Worm (Caenorhabditis elegans) whole organism, late embryonic: ENCODE measurements around the gene crn-2.
A peak's percentile ranks its signal among the peaks of the same experiment; 100 is the strongest.

Source experiments
- C08G9.2 ChIP-seq: sonication (generic microtip); optimal IDR thresholded peaks from 2 replicates; lab custom pipeline; 2016; ENCODE audit warnings: mild to moderate bottlenecking, missing genetic modification characterization, moderate library complexity, missing compliant biosample characterization
- F13H6.1 ChIP-seq: sonication (generic microtip); optimal IDR thresholded peaks from 2 replicates; lab custom pipeline; 2016; ENCODE audit warnings: missing genetic modification characterization, missing compliant biosample characterization
- K02D7.2 ChIP-seq: sonication (generic microtip); optimal IDR thresholded peaks from 2 replicates; lab custom pipeline; 2017; ENCODE audit warnings: mild to moderate bottlenecking, missing genetic modification characterization, missing compliant biosample characterization
- K09A11.1 ChIP-seq: sonication (generic microtip); optimal IDR thresholded peaks from 2 replicates; lab custom pipeline; 2017; ENCODE audit warnings: antibody characterized with exemption, mild to moderate bottlenecking, missing genetic modification characterization, missing compliant biosample characterization; ENCODE audit not compliant: insufficient read depth
- T23F11.4 ChIP-seq: fragments of 200-800 bp; sonication (Bioruptor generic); optimal IDR thresholded peaks from 2 replicates; lab custom pipeline; 2018; ENCODE audit warnings: mild to moderate bottlenecking, missing genetic modification characterization, missing compliant biosample characterization
- ahr-1 ChIP-seq: sonication (generic microtip); optimal IDR thresholded peaks from 2 replicates; lab custom pipeline; 2016; ENCODE audit warnings: missing genetic modification characterization, missing compliant biosample characterization
- ama-1 ChIP-seq: fragments of 150-350 bp; optimal IDR thresholded peaks from 2 replicates; lab custom pipeline; 2014
- ceh-14 ChIP-seq: sonication (generic microtip); optimal IDR thresholded peaks from 2 replicates; lab custom pipeline; 2016; ENCODE audit warnings: missing genotype, missing genetic modification characterization, missing compliant biosample characterization
- ceh-18 ChIP-seq: sonication (generic microtip); optimal IDR thresholded peaks from 2 replicates; lab custom pipeline; 2016; ENCODE audit warnings: missing genetic modification characterization, missing compliant biosample characterization
- ceh-19 ChIP-seq: fragments of 200-800 bp; sonication (Bioruptor generic); optimal IDR thresholded peaks from 2 replicates; lab custom pipeline; 2018; ENCODE audit warnings: mild to moderate bottlenecking, missing genetic modification characterization, missing compliant biosample characterization
- ceh-2 ChIP-seq: sonication (generic microtip); optimal IDR thresholded peaks from 2 replicates; lab custom pipeline; 2016; ENCODE audit warnings: missing genotype, missing genetic modification characterization, missing compliant biosample characterization
- ceh-22 ChIP-seq: sonication (generic microtip); optimal IDR thresholded peaks from 2 replicates; lab custom pipeline; 2017; ENCODE audit warnings: missing biosample characterization, missing genetic modification characterization
- dmd-4 ChIP-seq: sonication (generic microtip); optimal IDR thresholded peaks from 2 replicates; lab custom pipeline; 2016; ENCODE audit warnings: borderline replicate concordance, missing genetic modification characterization, missing compliant biosample characterization
- fkh-10 ChIP-seq: fragments of 150-350 bp; optimal IDR thresholded peaks from 2 replicates; lab custom pipeline; 2014; ENCODE audit warnings: missing biosample characterization, missing genetic modification reagents, missing genetic modification characterization
- fkh-6 ChIP-seq: sonication (generic microtip); optimal IDR thresholded peaks from 2 replicates; lab custom pipeline; 2016; ENCODE audit warnings: missing genetic modification characterization, missing compliant biosample characterization
- gmeb-2 ChIP-seq: sonication (generic microtip); optimal IDR thresholded peaks from 2 replicates; lab custom pipeline; 2016; ENCODE audit warnings: missing genetic modification characterization, inconsistent platforms, missing compliant biosample characterization
- hlh-15 ChIP-seq: sonication (generic microtip); optimal IDR thresholded peaks from 2 replicates; lab custom pipeline; 2016; ENCODE audit warnings: missing genetic modification characterization, missing compliant biosample characterization
- hlh-6 ChIP-seq: sonication (generic microtip); optimal IDR thresholded peaks from 2 replicates; lab custom pipeline; 2016; ENCODE audit warnings: missing genotype, missing genetic modification characterization, missing compliant biosample characterization
- hlh-8 ChIP-seq: sonication (generic microtip); optimal IDR thresholded peaks from 2 replicates; lab custom pipeline; 2016; ENCODE audit warnings: missing genotype, missing genetic modification characterization, missing compliant biosample characterization
- lim-6 ChIP-seq: sonication (generic microtip); optimal IDR thresholded peaks from 2 replicates; lab custom pipeline; 2016; ENCODE audit warnings: missing genetic modification characterization, missing compliant biosample characterization
- lin-11 ChIP-seq: fragments of 200-800 bp; sonication (Bioruptor generic); optimal IDR thresholded peaks from 2 replicates; lab custom pipeline; 2018; ENCODE audit warnings: mild to moderate bottlenecking, missing genetic modification characterization, missing compliant biosample characterization
- madf-2 ChIP-seq: sonication (generic microtip); optimal IDR thresholded peaks from 2 replicates; lab custom pipeline; 2017; ENCODE audit warnings: missing genetic modification characterization, missing compliant biosample characterization
- nfya-1 ChIP-seq: sonication (generic microtip); optimal IDR thresholded peaks from 2 replicates; lab custom pipeline; 2017; ENCODE audit warnings: missing genetic modification characterization, mild to moderate bottlenecking, missing compliant biosample characterization, antibody characterized with exemption, moderate library complexity
- npax-4 ChIP-seq: sonication (generic microtip); optimal IDR thresholded peaks from 2 replicates; lab custom pipeline; 2016; ENCODE audit warnings: missing genetic modification characterization, missing compliant biosample characterization
- odd-2 ChIP-seq: sonication (generic microtip); optimal IDR thresholded peaks from 2 replicates; lab custom pipeline; 2017; ENCODE audit warnings: antibody characterized with exemption, mild to moderate bottlenecking, missing genetic modification characterization, missing compliant biosample characterization
- pha-2 ChIP-seq: sonication (generic microtip); optimal IDR thresholded peaks from 2 replicates; lab custom pipeline; 2017; ENCODE audit warnings: mild to moderate bottlenecking, missing genetic modification characterization, missing compliant biosample characterization
- pha-4 ChIP-seq: fragments of 150-350 bp; optimal IDR thresholded peaks from 2 replicates; lab custom pipeline; 2018; ENCODE audit warnings: missing biosample characterization, missing genetic modification reagents, missing genetic modification characterization
- sdc-2 ChIP-seq: sonication (generic microtip); optimal IDR thresholded peaks from 2 replicates; lab custom pipeline; 2016; ENCODE audit warnings: missing genotype, missing genetic modification characterization, missing compliant biosample characterization
- sox-2 ChIP-seq: fragments of 200-800 bp; sonication (Bioruptor generic); IDR thresholded peaks from 2 replicates; pipeline ENCODE4 v1.3.6; 2022; ENCODE audit warnings: missing genetic modification reagents, missing genetic modification characterization, missing compliant biosample characterization
- syd-9 ChIP-seq: sonication (generic microtip); optimal IDR thresholded peaks from 2 replicates; lab custom pipeline; 2016; ENCODE audit warnings: mild to moderate bottlenecking, missing genetic modification characterization, moderate library complexity, missing compliant biosample characterization
- tbx-2 ChIP-seq: sonication (generic microtip); optimal IDR thresholded peaks from 2 replicates; lab custom pipeline; 2016; ENCODE audit warnings: missing genetic modification characterization, missing compliant biosample characterization
- tbx-7 ChIP-seq: sonication (generic microtip); optimal IDR thresholded peaks from 2 replicates; lab custom pipeline; 2016; ENCODE audit warnings: missing genotype, missing genetic modification characterization, missing compliant biosample characterization
- ttx-3 ChIP-seq: sonication (generic microtip); optimal IDR thresholded peaks from 2 replicates; lab custom pipeline; 2016; ENCODE audit warnings: missing genetic modification reagents, missing genetic modification characterization, missing compliant biosample characterization
- unc-42 ChIP-seq: sonication (generic microtip); optimal IDR thresholded peaks from 2 replicates; lab custom pipeline; 2016; ENCODE audit warnings: missing genotype, missing genetic modification characterization, missing compliant biosample characterization
- unc-55 ChIP-seq: sonication (generic microtip); optimal IDR thresholded peaks from 2 replicates; lab custom pipeline; 2017; ENCODE audit warnings: missing biosample characterization, missing genetic modification reagents, missing genetic modification characterization
- unc-86 ChIP-seq: sonication (generic microtip); optimal IDR thresholded peaks from 2 replicates; lab custom pipeline; 2016; ENCODE audit warnings: missing genetic modification characterization, missing compliant biosample characterization

crn-2 gene

ce11 chrV:5581312-5581711 lies 13.1 kb upstream of the crn-2 start, which contains the start of gene klc-2:
Gene klc-2 (minus strand): TSS chrV:5581412.
- TF ChIP-seq hlh-6 (tag; lab: Kevin White, UChicago) = no peak
- no peak for TF ChIP-seq gmeb-2 (tag; lab: Kevin White, UChicago)
- TF ChIP-seq odd-2 = no peak
- no peak for TF ChIP-seq tbx-2 (tag; lab: Kevin White, UChicago)
- no peak for TF ChIP-seq lin-11
- no peak for TF ChIP-seq C08G9.2
- no peak for TF ChIP-seq pha-4 (tag; lab: Kevin White, UChicago)
- no peak for TF ChIP-seq nfya-1 (tag; lab: Kevin White, UChicago)
- no peak for TF ChIP-seq T23F11.4 (GFP tag; lab: Kevin White, UChicago)
- no peak for TF ChIP-seq ceh-22 (tag; lab: Kevin White, UChicago)
- TF ChIP-seq ceh-2 (tag; lab: Kevin White, UChicago) = no peak
- no peak for TF ChIP-seq F13H6.1 (tag; lab: Kevin White, UChicago)
- no peak for TF ChIP-seq hlh-8
- TF ChIP-seq ceh-18 (tag; lab: Kevin White, UChicago) = no peak

ce11 chrV:5582308-5582707 lies 12.1 kb upstream of the crn-2 start:
- TF ChIP-seq unc-42 (tag; lab: Kevin White, UChicago) (peak; percentile 82), nfya-1 (tag; lab: Kevin White, UChicago) (peak; percentile 35), ceh-18 (tag; lab: Kevin White, UChicago) (no peak)

- TF ChIP-seq unc-55 (peak; percentile 46), tbx-7 (no peak)
Measured at ce11 chrV:5582860-5583259, 11.6 kb upstream of the crn-2 start.

ce11 chrV:5584293-5584776 lies 10.1 kb upstream of the crn-2 start, which contains the start of gene pas-6:
Gene pas-6 (minus strand): TSS chrV:5584343.
- TF ChIP-seq nfya-1 (tag; lab: Kevin White, UChicago) (peak; percentile 13), unc-86 (no peak)

- no peak for TF ChIP-seq pha-2 (tag; lab: Kevin White, UChicago)
Measured at ce11 chrV:5584833-5585232, 9.6 kb upstream of the crn-2 start, which contains the start of gene CD4.11. Gene CD4.11 (plus strand): TSS chrV:5585133.

- TF ChIP-seq nfya-1 (tag; lab: Kevin White, UChicago) = no peak
- TF ChIP-seq syd-9 (tag; lab: Kevin White, UChicago) = no peak
- TF ChIP-seq madf-2 (tag; lab: Kevin White, UChicago) = no peak
- no peak for TF ChIP-seq ceh-14 (tag; lab: Kevin White, UChicago)
- no peak for TF ChIP-seq dmd-4 (tag; lab: Kevin White, UChicago)
Measured at ce11 chrV:5587042-5587441, 7.4 kb upstream of the crn-2 start.

- no peak for TF ChIP-seq ceh-19 (GFP tag; lab: Kevin White, UChicago)
- no peak for TF ChIP-seq tbx-7
- TF ChIP-seq fkh-6 = no peak
- TF ChIP-seq hlh-15 (tag; lab: Kevin White, UChicago) = no peak
- TF ChIP-seq unc-42 (tag; lab: Kevin White, UChicago) = no peak
- TF ChIP-seq sox-2 (GFP tag; lab: Robert Waterston, UW) = no peak
- TF ChIP-seq fkh-10 (GFP tag; lab: Kevin White, UChicago) = no peak
- TF ChIP-seq lim-6 = no peak
- TF ChIP-seq F13H6.1 (tag; lab: Kevin White, UChicago) = no peak
- no peak for TF ChIP-seq npax-4 (tag; lab: Kevin White, UChicago)
- no peak for TF ChIP-seq sdc-2 (tag; lab: Kevin White, UChicago)
- TF ChIP-seq madf-2 (tag; lab: Kevin White, UChicago) = no peak
- TF ChIP-seq K02D7.2 (tag; lab: Kevin White, UChicago) = no peak
- TF ChIP-seq ahr-1 = no peak
- TF ChIP-seq ttx-3 = no peak
- TF ChIP-seq tbx-2 (tag; lab: Kevin White, UChicago) = no peak
- TF ChIP-seq K09A11.1 = no peak
- TF ChIP-seq ama-1 (lab: Kevin White, UChicago) = no peak
Measured at ce11 chrV:5587955-5588354, 6.5 kb upstream of the crn-2 start.
